Fruit fly (Drosophila melanogaster) whole organism, embryonic: ENCODE results near the gene Mis12.

Source experiments
- Abd-B ChIP-seq: fragments of 200-800 bp; sonication (Bioruptor generic); optimal IDR thresholded peaks from 2 replicates; lab custom pipeline; 2018; ENCODE audit warnings: missing biosample characterization, mild to moderate bottlenecking, missing genetic modification characterization, moderate library complexity
- CG1024 ChIP-seq: fragments of 200-800 bp; sonication (Bioruptor generic); IDR thresholded peaks from 2 replicates; pipeline ENCODE4 v1.3.6; 2022; ENCODE audit warnings: missing biosample characterization, missing genetic modification characterization
- CG10462 ChIP-seq: fragments of 200-800 bp; sonication (Bioruptor generic); optimal IDR thresholded peaks from 2 replicates; lab custom pipeline; 2016; ENCODE audit warnings: missing biosample characterization, missing genetic modification characterization
- CG10654 ChIP-seq: fragments of 200-800 bp; sonication (Bioruptor generic); optimal IDR thresholded peaks from 2 replicates; lab custom pipeline; 2016; ENCODE audit warnings: missing biosample characterization, missing genetic modification characterization
- CG14014 ChIP-seq: fragments of 200-800 bp; sonication (Bioruptor generic); IDR thresholded peaks from 2 replicates; pipeline ENCODE4 v1.3.6; 2022; ENCODE audit warnings: missing biosample characterization, missing genetic modification characterization
- CG14965 ChIP-seq: fragments of 200-800 bp; sonication (Bioruptor generic); optimal IDR thresholded peaks from 2 replicates; lab custom pipeline; 2016; ENCODE audit warnings: missing biosample characterization, missing genetic modification characterization, borderline replicate concordance
- CG15269 ChIP-seq: fragments of 200-800 bp; sonication (Bioruptor generic); optimal IDR thresholded peaks from 2 replicates; lab custom pipeline; 2018; ENCODE audit warnings: missing biosample characterization, mild to moderate bottlenecking, missing genetic modification characterization, moderate library complexity
- CG17328 ChIP-seq: fragments of 200-800 bp; sonication (Bioruptor generic); IDR thresholded peaks from 2 replicates; pipeline ENCODE4 v1.3.6; 2022; ENCODE audit warnings: missing biosample characterization, missing genetic modification characterization
- CG17612 ChIP-seq: fragments of 200-800 bp; sonication (Bioruptor generic); IDR thresholded peaks from 2 replicates; pipeline ENCODE4 v1.3.6; 2022; ENCODE audit warnings: missing biosample characterization, missing genetic modification characterization
- CG2202 ChIP-seq: fragments of 200-800 bp; sonication (Bioruptor generic); optimal IDR thresholded peaks from 2 replicates; lab custom pipeline; 2018; ENCODE audit warnings: missing biosample characterization, mild to moderate bottlenecking, missing genetic modification characterization
- CG4424 ChIP-seq: fragments of 200-800 bp; sonication (Bioruptor generic); optimal IDR thresholded peaks from 3 replicates; lab custom pipeline; 2016; ENCODE audit warnings: missing biosample characterization, missing genetic modification characterization
- CG4820 ChIP-seq: fragments of 200-800 bp; sonication (Bioruptor generic); optimal IDR thresholded peaks from 3 replicates; lab custom pipeline; 2016; ENCODE audit warnings: missing biosample characterization, missing genetic modification characterization
- CG6689 ChIP-seq: fragments of 200-800 bp; sonication (Bioruptor generic); IDR thresholded peaks from 2 replicates; pipeline ENCODE4 v1.3.6; 2022; ENCODE audit warnings: missing biosample characterization, missing genetic modification characterization
- CG7839 ChIP-seq: fragments of 200-800 bp; sonication (Bioruptor generic); optimal IDR thresholded peaks from 3 replicates; lab custom pipeline; 2018; ENCODE audit warnings: missing biosample characterization, mild to moderate bottlenecking, missing genetic modification characterization, moderate library complexity
- CG7928 ChIP-seq: fragments of 200-800 bp; sonication (Bioruptor generic); optimal IDR thresholded peaks from 2 replicates; lab custom pipeline; 2017; ENCODE audit warnings: missing biosample characterization, mild to moderate bottlenecking, missing genetic modification characterization
- CG8388 ChIP-seq: fragments of 200-800 bp; sonication (Bioruptor generic); optimal IDR thresholded peaks from 2 replicates; lab custom pipeline; 2019; ENCODE audit warnings: missing biosample characterization, mild to moderate bottlenecking, missing genetic modification characterization, moderate library complexity
- CG9876 ChIP-seq: fragments of 200-800 bp; sonication (Bioruptor generic); optimal IDR thresholded peaks from 2 replicates; lab custom pipeline; 2016; ENCODE audit warnings: missing biosample characterization, missing genetic modification characterization
- CoRest ChIP-seq: fragments of 200-800 bp; sonication (Bioruptor generic); optimal IDR thresholded peaks from 3 replicates; lab custom pipeline; 2018; ENCODE audit warnings: missing biosample characterization, mild to moderate bottlenecking, missing genetic modification characterization, moderate library complexity
- Dfd ChIP-seq, 2 experiments: fragments of >200 bp; optimal IDR thresholded peaks; 2 replicates each; lab custom pipeline; 2017; ENCODE audit warnings: missing biosample characterization in 2 of 2, missing genetic modification characterization in 2 of 2
- Dref ChIP-seq: fragments of 200-800 bp; sonication (Bioruptor generic); IDR thresholded peaks from 2 replicates; pipeline ENCODE4 v1.3.6; 2022; ENCODE audit warnings: missing biosample characterization, missing genetic modification characterization
- E2f1 ChIP-seq: fragments of 200-800 bp; sonication (Bioruptor generic); IDR thresholded peaks from 2 replicates; pipeline ENCODE4 v1.3.6; 2022; ENCODE audit warnings: missing biosample characterization, missing genetic modification characterization
- Ets65A ChIP-seq: fragments of 200-800 bp; sonication (Bioruptor generic); peaks from one replicate; lab custom pipeline; 2016; ENCODE audit warnings: missing biosample characterization, missing genetic modification characterization
- HLH3B ChIP-seq: fragments of 200-800 bp; sonication (Bioruptor generic); IDR thresholded peaks from 2 replicates; pipeline ENCODE4 v1.3.6; 2022; ENCODE audit warnings: missing biosample characterization, missing genetic modification characterization
- Hand ChIP-seq: fragments of 200-800 bp; sonication (Bioruptor generic); optimal IDR thresholded peaks from 2 replicates; lab custom pipeline; 2017; ENCODE audit warnings: mild to moderate bottlenecking, missing biosample characterization, missing genetic modification reagents, missing genetic modification characterization
- Hey ChIP-seq: fragments of 200-800 bp; sonication (Bioruptor generic); optimal IDR thresholded peaks from 3 replicates; lab custom pipeline; 2018; ENCODE audit warnings: missing biosample characterization, mild to moderate bottlenecking, missing genetic modification characterization
- MTF-1 ChIP-seq: fragments of 200-800 bp; sonication (Bioruptor generic); optimal IDR thresholded peaks from 2 replicates; lab custom pipeline; 2018; ENCODE audit warnings: missing biosample characterization, mild to moderate bottlenecking, missing genetic modification characterization, borderline replicate concordance
- Med ChIP-seq: fragments of 200-800 bp; sonication (Bioruptor generic); peaks from one replicate; lab custom pipeline; 2016; ENCODE audit warnings: missing biosample characterization, missing genetic modification characterization, mild to moderate bottlenecking, inconsistent platforms, moderate library complexity
- Sox102F ChIP-seq: fragments of 200-800 bp; sonication (Bioruptor generic); optimal IDR thresholded peaks from 2 replicates; lab custom pipeline; 2018; ENCODE audit warnings: missing biosample characterization, mild to moderate bottlenecking, missing genetic modification characterization, moderate library complexity
- ac ChIP-seq: fragments of 200-800 bp; sonication (Bioruptor generic); optimal IDR thresholded peaks from 3 replicates; lab custom pipeline; 2017; ENCODE audit warnings: missing biosample characterization, mild to moderate bottlenecking, missing genetic modification characterization
- ato ChIP-seq: fragments of 200-800 bp; sonication (Bioruptor generic); IDR thresholded peaks from 2 replicates; pipeline ENCODE4 v1.3.6; 2022; ENCODE audit warnings: missing biosample characterization, missing genetic modification characterization; ENCODE audit not compliant: partially characterized antibody
- bowl ChIP-seq: fragments of 200-800 bp; sonication (Bioruptor generic); IDR thresholded peaks from 2 replicates; pipeline ENCODE4 v1.3.6; 2022; ENCODE audit warnings: missing biosample characterization, missing genetic modification characterization
- bsh ChIP-seq, 2 experiments: fragments of 200-800 bp; sonication (Bioruptor generic); optimal IDR thresholded peaks; 2 replicates each; lab custom pipeline; 2017 to 2018; ENCODE audit warnings: mild to moderate bottlenecking in 2 of 2, missing biosample characterization in 2 of 2, missing genetic modification characterization in 2 of 2, moderate library complexity in 1 of 2
- dimm ChIP-seq: fragments of 200-800 bp; sonication (Bioruptor generic); IDR thresholded peaks from 2 replicates; pipeline ENCODE4 v1.3.6; 2022; ENCODE audit warnings: missing biosample characterization, missing genetic modification characterization
- fd102C ChIP-seq: fragments of 200-800 bp; sonication (Bioruptor generic); optimal IDR thresholded peaks from 2 replicates; lab custom pipeline; 2018; ENCODE audit warnings: missing biosample characterization, mild to moderate bottlenecking, missing genetic modification characterization, moderate library complexity
- fd3F ChIP-seq: fragments of 200-800 bp; sonication (Bioruptor generic); optimal IDR thresholded peaks from 2 replicates; lab custom pipeline; 2018; ENCODE audit warnings: missing biosample characterization, mild to moderate bottlenecking, missing genetic modification characterization, moderate library complexity
- gsb ChIP-seq: fragments of 200-800 bp; sonication (Bioruptor generic); IDR thresholded peaks from 2 replicates; pipeline ENCODE4 v1.3.6; 2022; ENCODE audit warnings: missing biosample characterization, missing genetic modification characterization
- her ChIP-seq: fragments of 200-800 bp; sonication (Bioruptor generic); optimal IDR thresholded peaks from 2 replicates; lab custom pipeline; 2016; ENCODE audit warnings: missing biosample characterization, missing genetic modification characterization
- hkb ChIP-seq, 2 experiments: fragments of 200-800 bp in 1 of 2; fragments of >200 bp in 1 of 2; sonication (Bioruptor generic) in 1 of 2; IDR thresholded peaks in 1 of 2; optimal IDR thresholded peaks in 1 of 2; 2 replicates each; pipeline versions ENCODE4 v1.3.6 to Lab custom; 2017 to 2022; ENCODE audit warnings: missing biosample characterization in 1 of 2, missing genetic modification characterization in 1 of 2
- lab ChIP-seq: fragments of 200-800 bp; sonication (Bioruptor generic); optimal IDR thresholded peaks from 3 replicates; lab custom pipeline; 2017; ENCODE audit warnings: missing biosample characterization, missing genetic modification characterization, mild to moderate bottlenecking, moderate library complexity, missing genetic modification reagents
- lilli ChIP-seq: fragments of 200-800 bp; sonication (Bioruptor generic); optimal IDR thresholded peaks from 3 replicates; lab custom pipeline; 2016; ENCODE audit warnings: missing biosample characterization, missing genetic modification characterization
- nmo ChIP-seq: fragments of 200-800 bp; sonication (Bioruptor generic); optimal IDR thresholded peaks from 2 replicates; lab custom pipeline; 2018; ENCODE audit warnings: missing biosample characterization, mild to moderate bottlenecking, missing genetic modification characterization, moderate library complexity
- org-1 ChIP-seq: fragments of 200-800 bp; sonication (Bioruptor generic); optimal IDR thresholded peaks from 2 replicates; lab custom pipeline; 2017; ENCODE audit warnings: missing biosample characterization, missing genetic modification characterization
- pfk ChIP-seq: fragments of 200-800 bp; sonication (Bioruptor generic); optimal IDR thresholded peaks from 2 replicates; lab custom pipeline; 2018; ENCODE audit warnings: missing biosample characterization, mild to moderate bottlenecking, missing genetic modification characterization, moderate library complexity
- pnt ChIP-seq: fragments of 200-800 bp; sonication (Bioruptor generic); optimal IDR thresholded peaks from 3 replicates; lab custom pipeline; 2016; ENCODE audit warnings: missing biosample characterization, missing genetic modification characterization
- prd ChIP-seq, 3 experiments: fragments of >200 bp in 2 of 3; fragments of 200-800 bp in 1 of 3; sonication (Bioruptor generic) in 1 of 3; optimal IDR thresholded peaks in 2 of 3; IDR thresholded peaks in 1 of 3; 2 replicates in 2 of 3; 3 replicates in 1 of 3; pipeline versions ENCODE4 v1.3.6 to Lab custom; 2017 to 2022; ENCODE audit warnings: missing biosample characterization in 1 of 3, missing genetic modification characterization in 1 of 3
- tin ChIP-seq: fragments of 200-800 bp; sonication (Bioruptor generic); optimal IDR thresholded peaks from 3 replicates; lab custom pipeline; 2016; ENCODE audit warnings: missing biosample characterization, missing genetic modification characterization
- twi ChIP-seq: fragments of 200-800 bp; optimal IDR thresholded peaks from 2 replicates; lab custom pipeline; 2019; ENCODE audit warnings: missing biosample characterization, mild to moderate bottlenecking, missing genetic modification characterization, moderate library complexity
- wor ChIP-seq: fragments of 200-800 bp; sonication (Bioruptor generic); IDR thresholded peaks from 2 replicates; pipeline ENCODE4 v1.3.6; 2022; ENCODE audit warnings: missing biosample characterization, missing genetic modification characterization
- zfh1 ChIP-seq: fragments of 200-800 bp; sonication (Bioruptor generic); IDR thresholded peaks from 3 replicates; pipeline ENCODE4 v1.3.6; 2022; ENCODE audit warnings: missing biosample characterization, missing genetic modification characterization

The Mis12 gene

DNA sequence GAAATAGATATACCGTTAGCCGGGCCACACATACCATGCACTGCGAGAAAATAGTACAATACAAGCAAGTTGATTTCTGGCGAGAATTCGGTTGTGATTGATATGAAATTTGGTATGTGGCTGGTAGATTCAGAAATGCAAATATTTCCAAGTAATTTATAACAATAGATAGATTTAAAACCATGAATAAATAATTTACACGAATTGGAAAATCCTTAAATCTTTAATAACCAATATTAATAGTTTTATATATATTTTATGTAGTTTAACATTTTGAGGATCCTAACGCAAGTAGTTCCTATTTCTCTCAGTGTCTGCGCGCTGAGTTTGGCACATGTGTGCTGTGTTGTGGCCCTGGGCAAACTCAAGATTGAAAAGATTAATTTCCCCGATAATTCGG is 13.0 kb upstream of the Mis12 start (continued):
- TF ChIP-seq hkb (optimal IDR thresholded peaks at IDR 0.05; lab: Kevin White, UChicago) (no peak), hkb (GFP tag; IDR thresholded peaks at IDR 0.05; lab: Robert Waterston, UW) (0 out of 2 replicates have a peak, but pooled peaks have one; percentile 29), Abd-B (GFP tag; lab: Kevin White, UChicago) (no peak), CG15269 (tag; lab: Kevin White, UChicago) (peak; percentile 23), ato (GFP tag; lab: Robert Waterston, UW) (no peak), CG4424 (GFP tag; lab: Kevin White, UChicago) (peak; percentile 46), bowl (GFP tag; lab: Robert Waterston, UW) (no peak), CG7928 (no peak), E2f1 (0 out of 2 replicates have a peak, but pooled peaks have one; percentile 42), CG10654 (GFP tag; lab: Kevin White, UChicago) (peak; percentile 21), CG1024 (GFP tag; lab: Robert Waterston, UW) (0 out of 2 replicates have a peak, but pooled peaks have one; percentile 24), ac (GFP tag; lab: Kevin White, UChicago) (peak; percentile 66), CG10462 (peak; percentile 32), Dfd (GFP tag; optimal IDR thresholded peaks at IDR 0.05; lab: Kevin White, UChicago) (no peak), pfk (GFP tag; lab: Kevin White, UChicago) (no peak), CG8388 (GFP tag; lab: Kevin White, UChicago) (peak; percentile 58), bsh (GFP tag; optimal IDR thresholded peaks at IDR 0.05; lab: Kevin White, UChicago) (peak in 1 of 2 experiments; percentile 58), CG14014 (GFP tag; lab: Robert Waterston, UW) (no peak), org-1 (GFP tag; lab: Kevin White, UChicago) (peak; percentile 25), prd (optimal IDR thresholded peaks at IDR 0.05; lab: Kevin White, UChicago) (no peak), prd (GFP tag; IDR thresholded peaks at IDR 0.05; lab: Robert Waterston, UW) (peak; percentile 87; the same call in 2 of the 3 replicates), CG9876 (GFP tag; lab: Kevin White, UChicago) (no peak), lab (peak; percentile 15), pnt (GFP tag; lab: Kevin White, UChicago) (peak; percentile 13), fd102C (peak; percentile 57), Hey (tag; lab: Kevin White, UChicago) (no peak), tin (GFP tag; lab: Kevin White, UChicago) (peak; percentile 17), dimm (GFP tag; lab: Robert Waterston, UW) (no peak), CG17612 (GFP tag; lab: Robert Waterston, UW) (no peak), wor (no peak), Ets65A (GFP tag; lab: Kevin White, UChicago) (peak; percentile 16), lilli (GFP tag; lab: Kevin White, UChicago) (peak; percentile 16), CoRest (tag; lab: Kevin White, UChicago) (peak; percentile 71), gsb (GFP tag; lab: Robert Waterston, UW) (no peak), Hand (GFP tag; lab: Kevin White, UChicago) (no peak), twi (tag; lab: Kevin White, UChicago) (peak; percentile 92), CG17328 (GFP tag; lab: Robert Waterston, UW) (peak; percentile 34; the same call in 1 of the 2 replicates), CG6689 (GFP tag; lab: Robert Waterston, UW) (peak; percentile 64; the same call in 1 of the 2 replicates), CG14965 (no peak), Sox102F (GFP tag; lab: Kevin White, UChicago) (peak; percentile 54), her (GFP tag; lab: Kevin White, UChicago) (no peak), Med (GFP tag; lab: Kevin White, UChicago) (peak; percentile 63), MTF-1 (no peak), CG4820 (GFP tag; lab: Kevin White, UChicago) (peak; percentile 43), fd3F (GFP tag; lab: Kevin White, UChicago) (no peak), CG2202 (tag; lab: Kevin White, UChicago) (peak; percentile 43), zfh1 (peak; percentile 56; the same call in 2 of the 3 replicates), Dref (GFP tag; lab: Robert Waterston, UW) (no peak), nmo (GFP tag; lab: Kevin White, UChicago) (peak; percentile 72), CG7839 (tag; lab: Kevin White, UChicago) (peak; percentile 65), HLH3B (GFP tag; lab: Robert Waterston, UW) (no peak; the same call in 1 of the 2 replicates)
